Worm (Caenorhabditis elegans): ENCODE data around the gene R13H4.5.

DNA sequence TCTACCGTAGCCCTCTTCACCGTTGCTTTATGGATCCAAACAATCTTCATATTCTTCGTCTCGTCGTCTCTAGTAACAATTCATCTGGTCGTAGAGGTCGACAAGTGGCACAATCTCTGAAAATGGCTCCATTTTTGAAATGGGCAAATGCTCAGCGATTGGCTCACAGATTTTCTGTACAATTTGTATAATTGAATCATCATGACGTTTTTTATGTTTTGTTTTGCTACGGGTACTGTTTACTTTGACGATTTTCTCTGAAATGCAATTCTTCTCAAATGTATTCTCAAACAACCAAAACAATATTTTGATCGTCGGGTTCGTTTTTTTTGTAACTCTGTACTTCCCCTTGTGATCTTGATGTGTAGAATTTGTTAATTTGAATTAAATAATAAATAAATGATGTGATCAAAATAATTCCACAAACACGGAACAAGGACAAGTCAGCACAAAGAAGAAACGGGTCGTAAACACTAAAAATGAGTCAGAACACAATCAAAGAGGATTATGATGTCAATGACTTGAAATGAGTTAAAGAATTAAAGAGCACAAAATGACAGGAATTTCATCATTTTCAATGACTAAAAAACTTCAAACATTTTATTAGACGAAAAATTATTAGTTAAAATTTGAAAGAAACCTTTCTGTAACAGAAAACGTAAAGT, 1.5 kb downstream of the R13H4.5 start:
- no peak for TF ChIP-seq flt-1 (GFP tag; IDR thresholded peaks at IDR 0.05)
- no peak for TF ChIP-seq ztf-23 (GFP tag; IDR thresholded peaks at IDR 0.05)
- no peak for TF ChIP-seq med-1 (GFP tag; optimal IDR thresholded peaks at IDR 0.05; ENCODE audit: insufficient read depth)
- TF ChIP-seq klf-2 (GFP tag; conservative IDR thresholded peaks at IDR 0.05): no peak
